Worm (Caenorhabditis elegans) whole organism, L4 larva: ENCODE results near the gene lgc-4.

ENCODE experiments used
- F10B5.3 ChIP-seq: sonication (generic microtip); optimal IDR thresholded peaks from 2 replicates; lab custom pipeline; 2016; ENCODE audit warnings: mild to moderate bottlenecking, missing genetic modification characterization, missing compliant biosample characterization
- F26F4.8 ChIP-seq: fragments of 200-800 bp; sonication (Bioruptor generic); conservative IDR thresholded peaks from 2 replicates; pipeline ENCODE4 v1.3.6; 2022; ENCODE audit warnings: missing genetic modification characterization, missing compliant biosample characterization
- F37D6.2 ChIP-seq: sonication (generic microtip); optimal IDR thresholded peaks from 2 replicates; lab custom pipeline; 2016; ENCODE audit warnings: mild to moderate bottlenecking, missing genetic modification characterization, missing compliant biosample characterization
- F44E2.7 ChIP-seq: fragments of 200-800 bp; sonication (Bioruptor generic); IDR thresholded peaks from 2 replicates; pipeline ENCODE4 v2.1.2; 2022; ENCODE audit warnings: missing genetic modification characterization, missing compliant biosample characterization
- T26A8.4 ChIP-seq: fragments of 200-800 bp; sonication (Bioruptor generic); IDR thresholded peaks from 2 replicates; pipeline ENCODE4 v1.3.6; 2022; ENCODE audit warnings: missing genetic modification characterization, missing compliant biosample characterization
- Y5F2A.4 ChIP-seq: fragments of 200-800 bp; sonication (Bioruptor generic); optimal IDR thresholded peaks from 2 replicates; lab custom pipeline; 2018; ENCODE audit warnings: mild to moderate bottlenecking, missing genetic modification characterization, missing compliant biosample characterization
- ZK337.2 ChIP-seq: fragments of 200-800 bp; sonication (Bioruptor generic); IDR thresholded peaks from 2 replicates; pipeline ENCODE4 v1.3.6; 2022; ENCODE audit warnings: missing genetic modification reagents, missing genetic modification characterization, missing compliant biosample characterization
- aly-2 ChIP-seq: sonication (generic microtip); optimal IDR thresholded peaks from 2 replicates; lab custom pipeline; 2018; ENCODE audit warnings: missing biosample characterization, missing genetic modification characterization
- arid-1 ChIP-seq: fragments of 200-800 bp; sonication (Bioruptor generic); conservative IDR thresholded peaks from 2 replicates; pipeline ENCODE4 v1.3.6; 2022; ENCODE audit warnings: missing genetic modification reagents, missing genetic modification characterization, missing compliant biosample characterization
- attf-4 ChIP-seq: sonication (generic microtip); optimal IDR thresholded peaks from 3 replicates; lab custom pipeline; 2017; ENCODE audit warnings: missing biosample characterization, missing genetic modification characterization
- ceh-82 ChIP-seq: sonication (generic microtip); optimal IDR thresholded peaks from 2 replicates; lab custom pipeline; 2017; ENCODE audit warnings: missing biosample characterization, missing genetic modification characterization
- dmd-9 ChIP-seq: fragments of 200-800 bp; sonication (Bioruptor generic); IDR thresholded peaks from 2 replicates; pipeline ENCODE4 v1.3.6; 2022; ENCODE audit warnings: missing genetic modification reagents, missing genetic modification characterization, missing compliant biosample characterization
- duxl-1 ChIP-seq: sonication (generic microtip); optimal IDR thresholded peaks from 2 replicates; lab custom pipeline; 2016; ENCODE audit warnings: mild to moderate bottlenecking, missing genetic modification characterization, moderate library complexity, missing compliant biosample characterization; ENCODE audit not compliant: poor library complexity
- dve-1 ChIP-seq: sonication (generic microtip); optimal IDR thresholded peaks from 2 replicates; lab custom pipeline; 2017; ENCODE audit warnings: antibody characterized with exemption, mild to moderate bottlenecking, missing genetic modification characterization, missing compliant biosample characterization; ENCODE audit not compliant: insufficient read depth
- egl-27 ChIP-seq: sonication (generic microtip); optimal IDR thresholded peaks from 3 replicates; lab custom pipeline; 2017; ENCODE audit warnings: missing biosample characterization, missing genetic modification reagents, missing genetic modification characterization
- egl-43 ChIP-seq: fragments of 200-800 bp; sonication (Bioruptor generic); IDR thresholded peaks from 2 replicates; pipeline ENCODE4 v1.3.6; 2022; ENCODE audit warnings: missing genetic modification reagents, missing genetic modification characterization, missing compliant biosample characterization
- fkh-10 ChIP-seq: fragments of 150-350 bp; optimal IDR thresholded peaks from 2 replicates; lab custom pipeline; 2014; ENCODE audit warnings: missing biosample characterization, missing genetic modification reagents, missing genetic modification characterization
- gei-8 ChIP-seq: fragments of 200-800 bp; sonication (Bioruptor generic); optimal IDR thresholded peaks from 2 replicates; lab custom pipeline; 2018; ENCODE audit warnings: mild to moderate bottlenecking, missing genetic modification characterization, missing compliant biosample characterization
- hif-1 ChIP-seq, 2 experiments: sonication (generic microtip); optimal IDR thresholded peaks; 2 replicates each; lab custom pipeline; 2016 to 2017; ENCODE audit warnings: missing compliant biosample characterization in 2 of 2, missing genetic modification characterization in 2 of 2, missing genetic modification reagents in 2 of 2, missing genotype in 2 of 2, mild to moderate bottlenecking in 1 of 2
- jun-1 ChIP-seq: fragments of 150-350 bp; optimal IDR thresholded peaks from 2 replicates; lab custom pipeline; 2014; ENCODE audit warnings: missing biosample characterization, missing genetic modification reagents, missing genetic modification characterization
- lin-1 ChIP-seq: fragments of 200-800 bp; sonication (Bioruptor generic); IDR thresholded peaks from 2 replicates; pipeline ENCODE4 v1.3.6; 2022; ENCODE audit warnings: missing genetic modification reagents, missing genetic modification characterization, missing compliant biosample characterization
- lin-15B ChIP-seq: fragments of 150-350 bp; sonication (generic microtip); optimal IDR thresholded peaks from 3 replicates; lab custom pipeline; 2014; ENCODE audit warnings: missing biosample characterization, missing genetic modification characterization
- lin-38 ChIP-seq: fragments of 200-800 bp; sonication (Bioruptor generic); IDR thresholded peaks from 2 replicates; pipeline ENCODE4 v1.3.6; 2022; ENCODE audit warnings: missing genetic modification reagents, missing genetic modification characterization, missing compliant biosample characterization
- lin-39 ChIP-seq: fragments of 150-350 bp; optimal IDR thresholded peaks from 2 replicates; lab custom pipeline; 2014; ENCODE audit warnings: missing biosample characterization, missing genetic modification reagents, missing genetic modification characterization
- madf-5 ChIP-seq, 2 experiments: fragments of 200-800 bp; sonication (Bioruptor generic); IDR thresholded peaks; 2 replicates each; pipeline ENCODE4 v1.3.6; 2022; ENCODE audit warnings: missing compliant biosample characterization in 2 of 2, missing genetic modification characterization in 2 of 2
- mdl-1 ChIP-seq, 2 experiments: fragments of 150-350 bp in 1 of 2; sonication (generic microtip) in 1 of 2; optimal IDR thresholded peaks; 2 replicates each; lab custom pipeline; 2014 to 2017; ENCODE audit warnings: missing biosample characterization in 2 of 2, missing genetic modification characterization in 2 of 2
- mes-2 ChIP-seq: sonication (generic microtip); optimal IDR thresholded peaks from 2 replicates; lab custom pipeline; 2016; ENCODE audit warnings: missing genotype, mild to moderate bottlenecking, missing genetic modification characterization, missing compliant biosample characterization; ENCODE audit not compliant: poor library complexity, severe bottlenecking
- mxl-3 ChIP-seq: fragments of 200-800 bp; sonication (Bioruptor generic); optimal IDR thresholded peaks from 2 replicates; lab custom pipeline; 2018; ENCODE audit warnings: mild to moderate bottlenecking, missing genetic modification characterization, missing compliant biosample characterization
- nhr-102 ChIP-seq: sonication (generic microtip); optimal IDR thresholded peaks from 2 replicates; lab custom pipeline; 2016; ENCODE audit warnings: mild to moderate bottlenecking, missing genetic modification characterization, moderate library complexity, missing compliant biosample characterization
- nhr-111 ChIP-seq: fragments of 200-800 bp; sonication (Bioruptor generic); optimal IDR thresholded peaks from 2 replicates; lab custom pipeline; 2018; ENCODE audit warnings: mild to moderate bottlenecking, missing genetic modification characterization, missing compliant biosample characterization
- nhr-237 ChIP-seq: sonication (generic microtip); optimal IDR thresholded peaks from 2 replicates; lab custom pipeline; 2017; ENCODE audit warnings: missing biosample characterization, missing genetic modification characterization
- nhr-41 ChIP-seq: fragments of 200-800 bp; sonication (Bioruptor generic); IDR thresholded peaks from 2 replicates; pipeline ENCODE4 v1.3.6; 2022; ENCODE audit warnings: missing genetic modification reagents, missing genetic modification characterization, missing compliant biosample characterization
- nhr-42 ChIP-seq: fragments of 200-800 bp; sonication (Bioruptor generic); IDR thresholded peaks from 2 replicates; pipeline ENCODE4 v1.3.6; 2022; ENCODE audit warnings: missing genetic modification characterization, missing compliant biosample characterization
- nhr-48 ChIP-seq: sonication (generic microtip); optimal IDR thresholded peaks from 2 replicates; lab custom pipeline; 2016; ENCODE audit warnings: mild to moderate bottlenecking, missing genetic modification characterization, missing compliant biosample characterization
- nhr-6 ChIP-seq: fragments of 150-350 bp; optimal IDR thresholded peaks from 2 replicates; lab custom pipeline; 2014; ENCODE audit warnings: missing biosample characterization, missing genetic modification characterization
- pqm-1 ChIP-seq: sonication (generic microtip); optimal IDR thresholded peaks from 2 replicates; lab custom pipeline; 2017; ENCODE audit warnings: missing biosample characterization, missing genetic modification characterization
- saeg-2 ChIP-seq: fragments of 200-800 bp; sonication (Bioruptor generic); IDR thresholded peaks from 2 replicates; pipeline ENCODE4 v1.3.6; 2022; ENCODE audit warnings: missing genetic modification reagents, missing genetic modification characterization, missing compliant biosample characterization
- set-16 ChIP-seq: fragments of 200-800 bp; sonication (Bioruptor generic); IDR thresholded peaks from 2 replicates; pipeline ENCODE4 v1.3.6; 2022; ENCODE audit warnings: missing genetic modification reagents, missing genetic modification characterization, missing compliant biosample characterization
- skn-1 ChIP-seq: fragments of 150-350 bp; optimal IDR thresholded peaks from 2 replicates; lab custom pipeline; 2014; ENCODE audit warnings: missing biosample characterization, missing genetic modification characterization
- snpc-1.2 ChIP-seq: fragments of 200-800 bp; sonication (Bioruptor generic); IDR thresholded peaks from 2 replicates; pipeline ENCODE4 v1.3.6; 2022; ENCODE audit warnings: missing genetic modification reagents, missing genetic modification characterization, missing compliant biosample characterization
- snpc-4 ChIP-seq: fragments of 150-350 bp; optimal IDR thresholded peaks from 2 replicates; lab custom pipeline; 2014; ENCODE audit warnings: missing biosample characterization, missing genetic modification characterization
- spr-1 ChIP-seq: sonication (generic microtip); optimal IDR thresholded peaks from 2 replicates; lab custom pipeline; 2016; ENCODE audit warnings: mild to moderate bottlenecking, missing genetic modification characterization, missing compliant biosample characterization
- tag-97 ChIP-seq: fragments of 200-800 bp; sonication (Bioruptor generic); IDR thresholded peaks from 2 replicates; pipeline ENCODE4 v1.3.6; 2022; ENCODE audit warnings: missing genetic modification characterization, missing compliant biosample characterization
- unc-130 ChIP-seq: sonication (generic microtip); optimal IDR thresholded peaks from 2 replicates; lab custom pipeline; 2016; ENCODE audit warnings: missing genetic modification reagents, missing genetic modification characterization, missing compliant biosample characterization
- zip-11 ChIP-seq: fragments of 200-800 bp; sonication (Bioruptor generic); IDR thresholded peaks from 2 replicates; pipeline ENCODE4 v1.3.6; 2022; ENCODE audit warnings: missing genetic modification characterization, missing compliant biosample characterization

The lgc-4 gene

ce11 chrX:9234518-9234917 is 7.5 kb downstream of the lgc-4 start, which contains the start of gene col-175:
TSS of gene col-175 (minus strand) at chrX:9234618.
- TF ChIP-seq F37D6.2 (tag; lab: Kevin White, UChicago) (no peak), jun-1 (tag; lab: Kevin White, UChicago) (no peak)

- no peak for TF ChIP-seq lin-15B (tag; lab: Kevin White, UChicago)
- TF ChIP-seq zip-11 (GFP tag; lab: Robert Waterston, UW) = no peak
- no peak for TF ChIP-seq mes-2 (tag; lab: Kevin White, UChicago)
- peak; percentile 49 for TF ChIP-seq nhr-102 (tag; lab: Kevin White, UChicago)
- TF ChIP-seq nhr-111 = no peak
- TF ChIP-seq mdl-1 (tag; optimal IDR thresholded peaks at IDR 0.05; lab: Kevin White, UChicago) = no peak
- no peak for TF ChIP-seq egl-43 (GFP tag; lab: Robert Waterston, UW)
- TF ChIP-seq egl-27 (tag; lab: Kevin White, UChicago) = no peak
- peak; percentile 4 for TF ChIP-seq Y5F2A.4
- TF ChIP-seq aly-2 (tag; lab: Kevin White, UChicago) = no peak
- no peak for TF ChIP-seq F26F4.8 (GFP tag; lab: Robert Waterston, UW)
- TF ChIP-seq F44E2.7 = no peak
- TF ChIP-seq nhr-237 (tag; lab: Kevin White, UChicago) = no peak
- TF ChIP-seq spr-1 (tag; lab: Kevin White, UChicago) = peak; percentile 27
- TF ChIP-seq F37D6.2 (tag; lab: Kevin White, UChicago) = no peak
- peak; percentile 57 for TF ChIP-seq T26A8.4
- TF ChIP-seq arid-1 = no peak
- TF ChIP-seq nhr-6 (tag; lab: Kevin White, UChicago) = no peak
- TF ChIP-seq fkh-10 (GFP tag; lab: Kevin White, UChicago) = no peak
- no peak for TF ChIP-seq pqm-1 (tag; lab: Kevin White, UChicago)
- TF ChIP-seq snpc-1.2 (GFP tag; lab: Robert Waterston, UW) = no peak
- no peak for TF ChIP-seq dmd-9 (GFP tag; lab: Robert Waterston, UW)
- peak; percentile 94 for TF ChIP-seq set-16 (GFP tag; lab: Robert Waterston, UW)
- no peak for TF ChIP-seq madf-5 (GFP tag; IDR thresholded peaks at IDR 0.05; lab: Robert Waterston, UW)
- TF ChIP-seq snpc-4 (tag; lab: Kevin White, UChicago) = no peak
- TF ChIP-seq nhr-48 = peak; percentile 22
- TF ChIP-seq unc-130 (GFP tag; lab: Kevin White, UChicago) = no peak
- no peak for TF ChIP-seq hif-1 (tag; optimal IDR thresholded peaks at IDR 0.05; lab: Kevin White, UChicago)
- TF ChIP-seq F10B5.3 (tag; lab: Kevin White, UChicago) = no peak
- TF ChIP-seq lin-39 = no peak
- TF ChIP-seq lin-1 = no peak
- peak; percentile 5 for TF ChIP-seq mxl-3
Observed at ce11 chrX:9233805-9234204, 8.2 kb downstream of the lgc-4 start.

ce11 chrX:9232037-9232436 is 10.0 kb downstream of the lgc-4 start, which contains the start of gene vav-1:
TSS of gene vav-1 (minus strand) at chrX:9232137.
- TF ChIP-seq dve-1 (tag; lab: Kevin White, UChicago) (no peak), duxl-1 (tag; lab: Kevin White, UChicago) (no peak), lin-38 (GFP tag; lab: Robert Waterston, UW) (no peak), jun-1 (tag; lab: Kevin White, UChicago) (no peak), gei-8 (no peak), nhr-41 (GFP tag; lab: Robert Waterston, UW) (no peak), nhr-48 (no peak), saeg-2 (no peak), skn-1 (no peak), nhr-111 (no peak), hif-1 (tag; optimal IDR thresholded peaks at IDR 0.05; lab: Kevin White, UChicago) (no peak), nhr-42 (GFP tag; lab: Robert Waterston, UW) (no peak), attf-4 (tag; lab: Kevin White, UChicago) (no peak), tag-97 (no peak), ceh-82 (tag; lab: Kevin White, UChicago) (no peak), ZK337.2 (GFP tag; lab: Robert Waterston, UW) (no peak)
